Fruit fly (Drosophila melanogaster): ENCODE data around the gene CG46394.

DNA sequence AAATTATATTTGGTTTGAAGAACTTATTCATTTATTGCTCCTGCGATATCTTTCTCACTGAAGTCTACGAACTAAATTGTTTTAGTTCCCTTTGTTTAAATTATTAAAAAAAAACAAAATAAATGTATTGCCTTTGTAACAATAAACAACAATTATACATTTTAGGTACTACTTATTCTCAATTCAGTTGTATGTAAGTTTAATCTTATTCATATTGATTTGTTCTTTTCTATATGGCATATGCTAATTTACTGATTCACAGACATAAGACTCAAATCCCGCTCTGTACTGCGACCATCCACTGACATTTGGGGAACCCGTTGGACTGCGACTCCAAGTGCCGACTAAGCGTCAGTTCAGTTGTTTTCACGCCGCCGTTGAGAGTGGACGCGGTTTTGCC lies 30.9 kb downstream of the CG46394 start, which contains the start of gene CG32091:
- TF ChIP-seq Dfd (GFP tag; optimal IDR thresholded peaks at IDR 0.05) (no peak), OdsH (GFP tag; optimal IDR thresholded peaks at IDR 0.05) (no peak), Rel (GFP tag; optimal IDR thresholded peaks at IDR 0.05) (no peak), Rel (tag; optimal IDR thresholded peaks at IDR 0.05) (peak; percentile 41), Hr78 (GFP tag; optimal IDR thresholded peaks at IDR 0.05) (no peak), h (GFP tag; optimal IDR thresholded peaks at IDR 0.05) (no peak), dmrt93B (GFP tag; optimal IDR thresholded peaks at IDR 0.05) (no peak), psq (GFP tag; optimal IDR thresholded peaks at IDR 0.05) (no peak), Dif (GFP tag; optimal IDR thresholded peaks at IDR 0.05; ENCODE audit: partially characterized antibody) (no peak), pan (optimal IDR thresholded peaks at IDR 0.05) (no peak), lola (GFP tag; optimal IDR thresholded peaks at IDR 0.05) (no peak), dsf (GFP tag; optimal IDR thresholded peaks at IDR 0.05; ENCODE audit: borderline replicate concordance) (no peak), GATAd (GFP tag; optimal IDR thresholded peaks at IDR 0.05) (no peak), ey (GFP tag; optimal IDR thresholded peaks at IDR 0.05) (no peak), HLH106 (tag; optimal IDR thresholded peaks at IDR 0.05) (no peak)

All from whole organism, wandering third instar larva.